Worm (Caenorhabditis elegans) whole organism, midembryonic: ENCODE measurements around the gene nhx-1.
A peak's percentile ranks its signal among the peaks of the same experiment; 100 is the strongest.

Experiments
- T22C8.4 ChIP-seq: fragments of 200-800 bp; sonication (Bioruptor generic); IDR thresholded peaks from 2 replicates; pipeline ENCODE4 v1.3.6; 2022; ENCODE audit warnings: missing genetic modification characterization, missing compliant biosample characterization
- cog-1 ChIP-seq: sonication (generic microtip); optimal IDR thresholded peaks from 2 replicates; lab custom pipeline; 2016; ENCODE audit warnings: missing genetic modification characterization, missing compliant biosample characterization
- flt-1 ChIP-seq: fragments of 200-800 bp; sonication (Bioruptor generic); IDR thresholded peaks from 2 replicates; pipeline ENCODE4 v1.3.6; 2022; ENCODE audit warnings: missing genetic modification characterization, missing compliant biosample characterization
- klf-2 ChIP-seq: fragments of 200-800 bp; sonication (Bioruptor generic); conservative IDR thresholded peaks from 2 replicates; pipeline ENCODE4 v1.3.6; 2022; ENCODE audit warnings: missing genetic modification reagents, missing genetic modification characterization, missing compliant biosample characterization
- med-1 ChIP-seq: sonication (generic microtip); optimal IDR thresholded peaks from 2 replicates; lab custom pipeline; 2017; ENCODE audit warnings: missing genetic modification characterization, mild to moderate bottlenecking, missing compliant biosample characterization, antibody characterized with exemption, missing genetic modification reagents; ENCODE audit not compliant: insufficient read depth
- ref-1 ChIP-seq: fragments of 200-800 bp; sonication (Bioruptor generic); conservative IDR thresholded peaks from 2 replicates; pipeline ENCODE4 v1.3.6; 2022; ENCODE audit warnings: missing genetic modification reagents, missing genetic modification characterization, missing compliant biosample characterization
- tab-1 ChIP-seq: fragments of 200-800 bp; sonication (Bioruptor generic); IDR thresholded peaks from 2 replicates; pipeline ENCODE4 v1.3.6; 2022; ENCODE audit warnings: missing genetic modification characterization, missing compliant biosample characterization
- ztf-23 ChIP-seq: fragments of 200-800 bp; sonication (Bioruptor generic); IDR thresholded peaks from 2 replicates; pipeline ENCODE4 v1.3.6; 2022; ENCODE audit warnings: missing genetic modification reagents, missing genetic modification characterization, missing compliant biosample characterization
- ztf-29 ChIP-seq: fragments of 200-800 bp; sonication (Bioruptor generic); IDR thresholded peaks from 2 replicates; pipeline ENCODE4 v1.3.6; 2022; ENCODE audit warnings: missing genetic modification reagents, missing genetic modification characterization, missing compliant biosample characterization

nhx-1 gene

DNA sequence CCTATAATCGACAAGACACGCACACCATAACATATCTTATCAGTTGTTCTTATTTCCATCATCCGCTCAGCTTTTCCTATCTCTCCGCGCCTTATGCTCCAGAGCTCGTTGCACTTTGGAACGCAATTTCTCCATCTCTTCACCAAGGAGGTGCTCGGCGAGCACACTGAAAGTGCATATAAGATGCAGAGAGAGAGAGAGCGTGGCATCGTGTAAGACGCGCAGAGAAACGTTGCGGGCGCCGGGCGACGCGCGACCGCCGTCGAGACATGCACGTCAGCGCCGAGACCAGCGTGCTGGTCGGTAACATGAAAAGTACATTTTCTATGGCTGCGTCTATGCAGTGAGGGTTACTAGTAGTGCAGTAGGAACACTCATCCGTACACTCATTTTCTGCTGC is 7.6 kb downstream of the nhx-1 start:
- TF ChIP-seq T22C8.4 (GFP tag; lab: Robert Waterston, UW): no peak
- TF ChIP-seq cog-1 (tag; lab: Kevin White, UChicago): no peak
- no peak for TF ChIP-seq ztf-29 (GFP tag; lab: Robert Waterston, UW)
- no peak for TF ChIP-seq ref-1 (GFP tag; lab: Robert Waterston, UW)
- no peak for TF ChIP-seq flt-1 (GFP tag; lab: Robert Waterston, UW)
- TF ChIP-seq med-1: no peak
- no peak for TF ChIP-seq tab-1
- no peak for TF ChIP-seq klf-2 (GFP tag; lab: Robert Waterston, UW)
- TF ChIP-seq ztf-23 (GFP tag; lab: Robert Waterston, UW): no peak

DNA sequence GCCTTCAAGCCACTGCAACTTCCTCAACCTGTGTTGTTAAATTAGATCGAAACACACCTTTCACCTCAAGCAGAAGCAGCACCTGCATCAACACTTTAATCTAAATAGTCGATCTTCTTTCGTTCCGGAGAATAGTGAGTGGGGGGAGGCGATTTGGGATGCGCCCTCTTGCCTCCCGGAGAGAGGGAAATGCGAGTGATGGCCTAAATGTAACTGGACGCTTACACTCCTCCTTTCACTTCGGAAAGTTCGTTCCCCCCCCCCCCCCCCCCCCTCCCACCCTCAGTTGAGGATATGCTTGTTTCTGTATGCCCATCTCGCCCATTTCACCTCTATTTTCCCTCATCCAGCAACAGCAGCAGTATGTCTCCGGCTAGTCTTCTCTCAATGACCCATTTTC is 12.1 kb downstream of the nhx-1 start:
- TF ChIP-seq T22C8.4 (GFP tag; lab: Robert Waterston, UW) (no peak), cog-1 (tag; lab: Kevin White, UChicago) (no peak), ztf-29 (GFP tag; lab: Robert Waterston, UW) (no peak), flt-1 (GFP tag; lab: Robert Waterston, UW) (no peak), klf-2 (GFP tag; lab: Robert Waterston, UW) (no peak), ztf-23 (GFP tag; lab: Robert Waterston, UW) (no peak), ref-1 (GFP tag; lab: Robert Waterston, UW) (no peak), tab-1 (no peak), med-1 (no peak)

DNA sequence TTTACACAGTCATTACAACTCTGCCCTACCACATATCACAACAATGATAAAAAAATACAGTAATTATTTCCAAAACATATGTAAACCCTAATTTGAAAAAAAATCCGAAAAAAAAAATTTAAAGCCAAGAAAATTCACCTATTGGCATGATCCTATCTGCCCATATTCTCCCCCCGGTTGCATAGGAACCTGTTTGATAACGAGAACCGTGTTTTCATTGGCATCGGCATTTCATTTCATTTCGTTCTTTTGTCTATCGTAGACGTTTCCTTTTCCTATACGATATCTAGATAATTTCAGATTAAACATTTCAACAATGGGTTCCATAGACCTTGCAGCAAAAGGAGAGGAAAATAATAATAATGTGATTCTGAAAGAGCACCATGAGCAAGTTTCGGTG is 13.6 kb downstream of the nhx-1 start, which contains the start of gene mboa-1:
Gene mboa-1 (plus strand): TSS at position 301 of the 400 bp plus-strand sequence.
- TF ChIP-seq klf-2 (GFP tag; lab: Robert Waterston, UW) (no peak), ref-1 (GFP tag; lab: Robert Waterston, UW) (no peak), med-1 (no peak), T22C8.4 (GFP tag; lab: Robert Waterston, UW) (no peak), tab-1 (no peak), ztf-29 (GFP tag; lab: Robert Waterston, UW) (no peak), ztf-23 (GFP tag; lab: Robert Waterston, UW) (no peak), flt-1 (GFP tag; lab: Robert Waterston, UW) (no peak), cog-1 (tag; lab: Kevin White, UChicago) (no peak)

DNA sequence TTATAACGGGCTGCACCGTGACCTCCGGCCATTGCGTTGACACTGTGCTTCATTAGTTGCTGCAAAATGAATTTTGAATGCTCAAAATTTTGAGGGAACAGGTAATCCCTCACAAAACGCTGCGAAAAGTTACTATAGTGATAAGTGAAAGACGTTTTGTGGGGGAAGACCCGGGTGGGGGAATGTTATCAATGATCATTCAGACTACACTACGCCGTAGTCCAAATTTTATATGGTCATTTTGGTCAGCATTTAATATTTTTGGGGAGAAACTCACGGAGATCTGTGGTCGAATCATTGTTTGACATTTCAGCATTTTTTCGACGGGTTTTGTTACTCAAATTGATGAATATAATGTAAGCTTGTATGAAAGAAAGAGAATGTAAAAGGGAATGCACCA is 22.3 kb downstream of the nhx-1 start:
- TF ChIP-seq ztf-23 (GFP tag; lab: Robert Waterston, UW): no peak
- no peak for TF ChIP-seq T22C8.4 (GFP tag; lab: Robert Waterston, UW)
- no peak for TF ChIP-seq tab-1
- no peak for TF ChIP-seq ref-1 (GFP tag; lab: Robert Waterston, UW)
- TF ChIP-seq ztf-29 (GFP tag; lab: Robert Waterston, UW): no peak
- no peak for TF ChIP-seq med-1
- TF ChIP-seq klf-2 (GFP tag; lab: Robert Waterston, UW): no peak
- no peak for TF ChIP-seq flt-1 (GFP tag; lab: Robert Waterston, UW)
- TF ChIP-seq cog-1 (tag; lab: Kevin White, UChicago): no peak

DNA sequence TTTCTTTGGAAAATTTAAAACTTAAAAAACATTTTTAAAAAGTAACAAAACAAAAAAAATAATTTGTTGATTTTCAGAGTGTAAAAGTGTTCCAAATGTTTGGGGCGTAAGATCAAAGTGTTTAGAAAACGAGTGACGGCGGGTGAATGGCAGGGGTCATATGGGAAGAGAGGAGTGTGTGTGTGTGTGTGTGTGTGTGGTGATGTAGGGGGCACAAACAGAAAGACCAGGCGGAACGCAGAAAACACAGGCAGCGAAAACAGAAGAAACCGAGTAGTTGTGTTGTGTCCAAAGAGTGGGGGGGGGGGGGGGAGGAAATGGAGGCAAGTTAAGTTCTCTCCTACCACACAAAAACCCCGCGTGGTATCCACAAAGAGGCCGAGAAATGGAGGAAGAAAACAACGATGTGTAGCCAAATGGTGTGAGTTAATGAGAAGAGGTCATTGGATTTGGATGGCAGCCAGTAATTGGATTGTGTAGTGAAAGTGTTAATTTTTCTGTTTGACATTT is 23.3 kb downstream of the nhx-1 start, which contains the start of gene B0395.3:
Gene B0395.3 (minus strand): TSS at position 51 of the 510 bp plus-strand sequence.
- TF ChIP-seq T22C8.4 (GFP tag; lab: Robert Waterston, UW): no peak
- peak; percentile 65; the same call in 1 of the 2 replicates for TF ChIP-seq ztf-23 (GFP tag; lab: Robert Waterston, UW)
- TF ChIP-seq ztf-29 (GFP tag; lab: Robert Waterston, UW): no peak

DNA sequence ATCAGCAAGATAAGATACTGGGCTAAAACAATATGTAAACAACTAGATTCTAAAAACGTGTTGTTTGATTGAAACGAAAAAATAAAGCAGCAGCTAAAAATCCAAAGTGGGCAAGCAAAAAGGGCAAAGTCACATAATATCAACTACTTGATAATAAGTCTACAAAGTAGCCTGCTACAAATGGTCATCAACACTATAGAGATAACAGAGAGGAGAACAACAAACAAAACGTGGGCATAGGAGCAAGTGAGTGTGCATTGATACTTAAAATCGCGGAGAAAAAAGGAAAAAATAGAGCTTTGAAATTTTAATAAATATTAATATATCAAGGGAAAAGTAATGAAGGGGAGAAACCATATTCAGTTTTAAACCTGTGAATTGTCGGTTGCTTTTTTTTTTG is 24.9 kb downstream of the nhx-1 start:
- no peak for TF ChIP-seq cog-1 (tag; lab: Kevin White, UChicago)
- no peak for TF ChIP-seq ref-1 (GFP tag; lab: Robert Waterston, UW)
- TF ChIP-seq T22C8.4 (GFP tag; lab: Robert Waterston, UW): no peak
- no peak for TF ChIP-seq ztf-23 (GFP tag; lab: Robert Waterston, UW)
- TF ChIP-seq klf-2 (GFP tag; lab: Robert Waterston, UW): no peak
- TF ChIP-seq flt-1 (GFP tag; lab: Robert Waterston, UW): no peak
- no peak for TF ChIP-seq tab-1
- TF ChIP-seq ztf-29 (GFP tag; lab: Robert Waterston, UW): no peak

DNA sequence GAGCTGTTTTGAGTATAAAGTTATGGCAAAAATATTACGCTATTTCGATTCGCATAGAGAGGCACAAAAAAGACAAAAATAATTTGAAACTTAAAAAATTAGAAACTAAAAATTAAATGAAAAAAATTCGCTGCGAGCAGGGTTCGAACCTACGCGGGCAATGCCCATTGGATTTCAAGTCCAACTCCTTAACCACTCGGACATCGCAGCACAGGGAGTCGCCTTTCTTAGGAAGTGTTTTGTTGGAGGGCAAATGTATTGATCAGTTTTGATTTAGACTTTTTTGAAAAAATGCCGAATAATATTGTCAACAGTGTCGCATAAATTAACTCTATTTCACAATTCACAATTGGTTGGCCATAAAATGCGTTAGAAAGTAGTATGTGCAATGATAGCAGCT is 25.6 kb downstream of the nhx-1 start:
- TF ChIP-seq tab-1: no peak
- TF ChIP-seq ztf-29 (GFP tag; lab: Robert Waterston, UW): no peak
- TF ChIP-seq flt-1 (GFP tag; lab: Robert Waterston, UW): no peak
- no peak for TF ChIP-seq ref-1 (GFP tag; lab: Robert Waterston, UW)
- no peak for TF ChIP-seq cog-1 (tag; lab: Kevin White, UChicago)
- no peak for TF ChIP-seq med-1
- TF ChIP-seq klf-2 (GFP tag; lab: Robert Waterston, UW): no peak
- TF ChIP-seq ztf-23 (GFP tag; lab: Robert Waterston, UW): no peak

DNA sequence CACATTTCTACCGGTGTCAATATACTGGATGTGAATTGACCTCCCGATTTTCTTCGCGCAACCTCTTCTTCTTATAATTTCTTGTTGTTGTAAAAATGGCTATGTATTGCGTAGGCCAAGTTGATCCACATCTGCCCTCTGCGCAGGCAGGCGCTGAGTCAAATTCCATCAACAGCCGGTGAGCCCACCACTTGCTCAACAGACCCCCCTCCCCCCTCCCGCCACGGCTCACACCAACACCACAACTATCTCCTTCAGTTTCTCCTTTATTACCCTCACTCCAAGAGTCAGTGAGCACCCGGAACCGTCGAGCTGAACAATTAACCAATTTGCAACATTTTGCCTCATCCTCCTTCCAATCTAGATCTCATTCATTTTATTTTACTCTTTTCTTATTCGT is 27.4 kb downstream of the nhx-1 start:
- TF ChIP-seq ref-1 (GFP tag; lab: Robert Waterston, UW): no peak
- no peak for TF ChIP-seq cog-1 (tag; lab: Kevin White, UChicago)
- TF ChIP-seq flt-1 (GFP tag; lab: Robert Waterston, UW): no peak
- no peak for TF ChIP-seq ztf-29 (GFP tag; lab: Robert Waterston, UW)
- no peak for TF ChIP-seq klf-2 (GFP tag; lab: Robert Waterston, UW)
- TF ChIP-seq med-1: no peak
- TF ChIP-seq T22C8.4 (GFP tag; lab: Robert Waterston, UW): no peak
- TF ChIP-seq tab-1: no peak
- TF ChIP-seq ztf-23 (GFP tag; lab: Robert Waterston, UW): no peak

DNA sequence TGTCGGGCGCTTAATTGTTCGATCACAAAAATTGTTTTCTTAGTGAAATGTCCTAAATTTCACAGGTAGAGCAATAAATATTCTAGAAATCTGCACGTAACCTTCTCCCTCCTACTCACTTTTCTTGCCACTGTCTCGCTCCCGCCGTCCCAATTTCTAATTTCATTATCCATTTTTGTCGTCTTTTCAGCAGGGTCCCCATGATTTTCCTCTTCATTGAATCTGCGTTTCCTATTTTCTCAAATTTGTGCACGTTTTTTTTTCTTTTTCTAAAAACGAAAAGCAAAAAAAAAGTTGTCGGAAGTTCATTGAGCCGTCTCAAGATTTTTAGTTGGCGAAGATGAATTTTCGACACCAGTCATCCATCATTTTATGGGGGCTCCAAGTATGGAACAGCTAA is 29.5 kb downstream of the nhx-1 start:
- TF ChIP-seq klf-2 (GFP tag; lab: Robert Waterston, UW) (no peak), ztf-29 (GFP tag; lab: Robert Waterston, UW) (no peak), tab-1 (no peak), ref-1 (GFP tag; lab: Robert Waterston, UW) (no peak)

DNA sequence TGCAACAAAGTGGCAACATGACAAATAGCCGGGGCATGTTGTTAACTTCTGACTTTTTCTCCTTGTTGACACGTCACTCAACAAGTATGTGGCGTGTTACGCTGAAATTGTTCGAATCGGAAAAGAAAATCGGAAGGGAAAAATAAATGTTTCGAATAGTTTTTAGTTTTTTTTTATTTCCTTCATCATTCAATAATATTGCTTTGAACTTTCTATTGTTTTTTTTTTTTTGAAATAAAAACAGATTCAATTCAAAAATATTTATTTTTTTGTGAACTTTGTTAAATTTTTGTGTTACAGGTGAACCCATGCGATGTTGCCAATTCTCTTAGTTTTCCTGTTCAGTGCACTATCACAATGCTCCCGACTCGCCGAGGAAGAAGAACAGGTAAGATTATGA is 32.7 kb downstream of the nhx-1 start, which contains the start of gene cpd-2:
Gene cpd-2 (plus strand): TSS at position 301 of the 400 bp plus-strand sequence.
- no peak for TF ChIP-seq ref-1 (GFP tag; lab: Robert Waterston, UW)
